Worm (Caenorhabditis elegans) whole organism, L4 larva: ENCODE results near the gene F15E6.5.

ENCODE experiments used
- R02D3.7 ChIP-seq: fragments of 150-350 bp; sonication (generic microtip); optimal IDR thresholded peaks from 3 replicates; lab custom pipeline; 2014; ENCODE audit warnings: missing biosample characterization, missing genetic modification characterization
- ZK546.5 ChIP-seq, 2 experiments: sonication (generic microtip); optimal IDR thresholded peaks; 2 replicates each; lab custom pipeline; 2017; ENCODE audit warnings: missing biosample characterization in 2 of 2, missing genetic modification characterization in 2 of 2
- ama-1 ChIP-seq: fragments of 150-350 bp; optimal IDR thresholded peaks from 2 replicates; lab custom pipeline; 2014; ENCODE audit warnings: inconsistent platforms, mixed read lengths
- ceh-82 ChIP-seq: sonication (generic microtip); optimal IDR thresholded peaks from 2 replicates; lab custom pipeline; 2017; ENCODE audit warnings: missing biosample characterization, missing genetic modification characterization
- lin-1 ChIP-seq: fragments of 200-800 bp; sonication (Bioruptor generic); IDR thresholded peaks from 2 replicates; pipeline ENCODE4 v1.3.6; 2022; ENCODE audit warnings: missing genetic modification reagents, missing genetic modification characterization, missing compliant biosample characterization
- lin-13 ChIP-seq: fragments of 150-350 bp; optimal IDR thresholded peaks from 2 replicates; lab custom pipeline; 2014; ENCODE audit warnings: missing biosample characterization, missing genetic modification reagents, missing genetic modification characterization
- lin-15B ChIP-seq: fragments of 150-350 bp; sonication (generic microtip); optimal IDR thresholded peaks from 3 replicates; lab custom pipeline; 2014; ENCODE audit warnings: missing biosample characterization, missing genetic modification characterization
- mdl-1 ChIP-seq, 2 experiments: fragments of 150-350 bp in 1 of 2; sonication (generic microtip) in 1 of 2; optimal IDR thresholded peaks; 2 replicates each; lab custom pipeline; 2014 to 2017; ENCODE audit warnings: missing biosample characterization in 2 of 2, missing genetic modification characterization in 2 of 2
- mxl-2 ChIP-seq: fragments of 200-800 bp; sonication (Bioruptor generic); conservative IDR thresholded peaks from 2 replicates; pipeline ENCODE4 v1.3.6; 2022; ENCODE audit warnings: missing genetic modification reagents, missing genetic modification characterization, missing compliant biosample characterization
- nhr-11 ChIP-seq: fragments of 150-350 bp; optimal IDR thresholded peaks from 2 replicates; lab custom pipeline; 2014; ENCODE audit warnings: missing biosample characterization, missing genetic modification characterization
- nhr-25 ChIP-seq: sonication (generic microtip); optimal IDR thresholded peaks from 2 replicates; lab custom pipeline; 2017; ENCODE audit warnings: missing genetic modification characterization, mild to moderate bottlenecking, missing compliant biosample characterization, antibody characterized with exemption, moderate library complexity, borderline replicate concordance; ENCODE audit not compliant: insufficient read depth
- skn-1 ChIP-seq: fragments of 150-350 bp; optimal IDR thresholded peaks from 2 replicates; lab custom pipeline; 2014; ENCODE audit warnings: missing biosample characterization, missing genetic modification characterization
- unc-62 ChIP-seq, 3 experiments: fragments of 150-350 bp in 1 of 3; sonication (generic microtip); optimal IDR thresholded peaks in 2 of 3; peaks in 1 of 3; 1 replicate in 1 of 3; 2 replicates in 2 of 3; lab custom pipeline; 2014 to 2017; ENCODE audit warnings: missing biosample characterization in 3 of 3, missing genetic modification characterization in 3 of 3, missing genetic modification reagents in 3 of 3, missing genotype in 1 of 3

DNA sequence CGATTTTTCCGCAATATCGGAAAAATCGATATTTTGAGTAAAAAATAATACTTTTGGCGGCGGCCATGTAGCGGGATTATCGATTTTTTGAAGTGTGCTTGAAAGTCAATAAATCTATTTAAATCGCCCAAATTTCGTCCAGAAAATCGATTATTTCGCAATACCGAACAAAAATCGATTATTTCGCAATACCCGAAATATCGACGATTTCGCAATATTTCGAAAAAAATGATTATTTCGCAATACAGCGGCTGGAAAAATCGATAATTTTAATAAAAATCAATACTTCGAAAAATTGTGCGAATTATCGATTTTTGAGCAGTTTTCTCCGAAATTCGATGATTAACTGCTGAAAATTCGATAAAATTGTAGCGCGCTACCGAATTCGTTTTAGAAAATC, 28.7 kb downstream of the F15E6.5 start:
- TF ChIP-seq ZK546.5 (tag; optimal IDR thresholded peaks at IDR 0.05; lab: Kevin White, UChicago) (no peak), mdl-1 (tag; optimal IDR thresholded peaks at IDR 0.05; lab: Kevin White, UChicago) (no peak), nhr-25 (tag; lab: Kevin White, UChicago) (no peak), ceh-82 (tag; lab: Kevin White, UChicago) (no peak), ama-1 (lab: Kevin White, UChicago) (no peak), unc-62 (GFP tag; optimal IDR thresholded peaks at IDR 0.05 in 1 of 2; lab: Kevin White, UChicago) (no peak), unc-62 (tag; optimal IDR thresholded peaks at IDR 0.05; lab: Kevin White, UChicago) (no peak), mxl-2 (GFP tag; lab: Robert Waterston, UW) (no peak), lin-13 (GFP tag; lab: Kevin White, UChicago) (no peak), skn-1 (no peak), nhr-11 (tag; lab: Kevin White, UChicago) (no peak), lin-1 (GFP tag; lab: Robert Waterston, UW) (no peak), lin-15B (tag; lab: Kevin White, UChicago) (no peak), R02D3.7 (no peak)
